Worm (Caenorhabditis elegans): ENCODE data around the gene T14F9.2.

The T14F9.2 gene

ce11 chrX:2212141-2212540 is 22.0 kb upstream of the T14F9.2 start:
- TF ChIP-seq nhr-42 (GFP tag; IDR thresholded peaks at IDR 0.05) (0 out of 2 replicates have a peak, but pooled peaks have one; percentile 8), cey-2 (tag; optimal IDR thresholded peaks at IDR 0.05; ENCODE audit: borderline replicate concordance, insufficient read depth) (no peak), gei-8 (GFP tag; optimal IDR thresholded peaks at IDR 0.05) (no peak), lim-7 (GFP tag; IDR thresholded peaks at IDR 0.05) (no peak), ztf-7 (tag; optimal IDR thresholded peaks at IDR 0.05) (no peak), unc-39 (tag; optimal IDR thresholded peaks at IDR 0.05) (no peak), D1046.2 (GFP tag; IDR thresholded peaks at IDR 0.05) (no peak), nhr-41 (GFP tag; IDR thresholded peaks at IDR 0.05) (no peak), daf-12 (tag; optimal IDR thresholded peaks at IDR 0.05) (no peak), set-16 (GFP tag; IDR thresholded peaks at IDR 0.05) (peak; percentile 63), nhr-28 (tag; optimal IDR thresholded peaks at IDR 0.05) (no peak), duxl-1 (tag; optimal IDR thresholded peaks at IDR 0.05; ENCODE audit: poor library complexity) (no peak), ztf-11 (tag; optimal IDR thresholded peaks at IDR 0.05) (no peak), mes-2 (tag; optimal IDR thresholded peaks at IDR 0.05; ENCODE audit: poor library complexity, severe bottlenecking) (peak; percentile 11), egl-43 (GFP tag; IDR thresholded peaks at IDR 0.05) (0 out of 2 replicates have a peak, but pooled peaks have one; percentile 24), zag-1 (tag; optimal IDR thresholded peaks at IDR 0.05) (no peak), R02D3.7 (tag; optimal IDR thresholded peaks at IDR 0.05) (no peak)

- TF ChIP-seq sdz-12 (GFP tag; optimal IDR thresholded peaks at IDR 0.05), result no peak
- TF ChIP-seq unc-62 (GFP tag; optimal IDR thresholded peaks at IDR 0.05 in 1 of 2), result peak in 1 of 2 experiments; percentile 66
- TF ChIP-seq unc-62 (tag; optimal IDR thresholded peaks at IDR 0.05), result no peak
These were observed 21.4 kb upstream of the T14F9.2 start for ce11 chrX:2212712-2213111.

ce11 chrX:2213400-2214362 is 20.4 kb upstream of the T14F9.2 start:
- TF ChIP-seq daf-16 (GFP tag; optimal IDR thresholded peaks at IDR 0.05) (no peak), daf-16 (tag; optimal IDR thresholded peaks at IDR 0.05) (peak; percentile 93), hlh-30 (tag; optimal IDR thresholded peaks at IDR 0.05; ENCODE audit: insufficient read depth) (peak; percentile 16), set-16 (GFP tag; IDR thresholded peaks at IDR 0.05) (peak; percentile 93), ama-1 (optimal IDR thresholded peaks at IDR 0.05) (no peak), aha-1 (tag) (peak; percentile 60), nhr-28 (tag; optimal IDR thresholded peaks at IDR 0.05) (peak; percentile 20)

- TF ChIP-seq ceh-28 (tag; optimal IDR thresholded peaks at IDR 0.05) (no peak), aha-1 (tag) (peak; percentile 11)
These were observed 19.7 kb upstream of the T14F9.2 start for ce11 chrX:2214454-2214853.

- TF ChIP-seq hlh-30 (tag; optimal IDR thresholded peaks at IDR 0.05; ENCODE audit: insufficient read depth), result peak; percentile 90
- no peak for TF ChIP-seq ama-1 (optimal IDR thresholded peaks at IDR 0.05)
- no peak for TF ChIP-seq rbr-2 (tag; optimal IDR thresholded peaks at IDR 0.05)
- TF ChIP-seq hif-1 (tag; optimal IDR thresholded peaks at IDR 0.05), result peak in 1 of 2 experiments; percentile 44
- no peak for TF ChIP-seq attf-4 (tag; optimal IDR thresholded peaks at IDR 0.05)
- TF ChIP-seq ztf-11 (tag; optimal IDR thresholded peaks at IDR 0.05), result no peak
- no peak for TF ChIP-seq egl-27 (tag; optimal IDR thresholded peaks at IDR 0.05)
- TF ChIP-seq zag-1 (tag; optimal IDR thresholded peaks at IDR 0.05), result no peak
- TF ChIP-seq lim-7 (GFP tag; IDR thresholded peaks at IDR 0.05), result no peak
- TF ChIP-seq mdl-1 (tag; optimal IDR thresholded peaks at IDR 0.05), result peak; percentile 26 to 83
- TF ChIP-seq mxl-2 (GFP tag; conservative IDR thresholded peaks at IDR 0.05), result no peak
- peak; percentile 56; the same call in 1 of the 2 replicates for TF ChIP-seq tra-1 (GFP tag; IDR thresholded peaks at IDR 0.05)
- no peak for TF ChIP-seq F10B5.3 (tag; optimal IDR thresholded peaks at IDR 0.05)
- TF ChIP-seq zip-2 (tag; optimal IDR thresholded peaks at IDR 0.05), result no peak
- TF ChIP-seq set-16 (GFP tag; IDR thresholded peaks at IDR 0.05), result peak; percentile 27; the same call in 1 of the 2 replicates
- no peak for TF ChIP-seq saeg-2 (GFP tag; IDR thresholded peaks at IDR 0.05)
- peak; percentile 95 for TF ChIP-seq hlh-11 (tag; optimal IDR thresholded peaks at IDR 0.05)
- TF ChIP-seq egl-43 (GFP tag; IDR thresholded peaks at IDR 0.05), result no peak
- TF ChIP-seq dmd-6 (GFP tag; IDR thresholded peaks at IDR 0.05), result peak; percentile 84
- TF ChIP-seq nhr-28 (tag; optimal IDR thresholded peaks at IDR 0.05), result peak; percentile 86
- peak; percentile 87 for TF ChIP-seq mxl-3 (GFP tag; optimal IDR thresholded peaks at IDR 0.05)
- TF ChIP-seq madf-5 (GFP tag; IDR thresholded peaks at IDR 0.05), result no peak
- 0 out of 2 replicates have a peak, but pooled peaks have one; percentile 58 for TF ChIP-seq nhr-41 (GFP tag; IDR thresholded peaks at IDR 0.05)
- TF ChIP-seq nhr-25 (tag; optimal IDR thresholded peaks at IDR 0.05; ENCODE audit: borderline replicate concordance, insufficient read depth), result no peak
These were observed 19.0 kb upstream of the T14F9.2 start for ce11 chrX:2215108-2215507.

Measured in whole organism, L4 larva.